Fruit fly (Drosophila melanogaster): ENCODE measurements around the gene nocte.

Gene nocte

DNA sequence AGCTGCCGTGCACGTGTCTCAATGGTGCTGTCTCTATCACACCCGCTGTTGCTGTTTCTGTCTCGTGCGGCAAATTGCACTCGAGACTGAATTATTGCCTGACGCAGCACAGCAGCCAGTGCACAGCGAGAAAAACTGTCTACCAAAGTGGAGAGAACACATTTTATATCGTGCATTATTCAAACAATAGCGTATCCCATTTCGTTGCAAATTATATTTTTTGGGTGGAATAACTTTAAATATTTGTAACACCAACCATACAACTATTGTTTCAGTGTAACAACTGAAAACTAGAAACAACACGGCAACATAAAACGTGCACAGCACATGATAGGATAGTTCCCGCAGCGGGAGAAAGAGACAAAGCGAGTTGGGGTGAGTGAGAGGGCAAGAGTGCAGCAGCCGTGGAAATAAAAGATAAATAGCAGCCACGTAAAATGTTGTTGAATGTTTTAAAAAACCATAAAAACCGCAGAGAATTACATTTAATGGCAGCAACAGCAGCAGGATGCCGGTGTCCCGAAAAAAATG, 40.9 kb upstream of the nocte start (continued):
- TF ChIP-seq CG10267 (tag; optimal IDR thresholded peaks at IDR 0.05) = peak; percentile 61
- TF ChIP-seq HLH54F (GFP tag; optimal IDR thresholded peaks at IDR 0.05) = no peak
- TF ChIP-seq CG12769 (tag; optimal IDR thresholded peaks at IDR 0.05) = peak; percentile 23
- peak; percentile 37 to 95 for TF ChIP-seq eve (GFP tag; optimal IDR thresholded peaks at IDR 0.05)
- no peak for TF ChIP-seq Dp (GFP tag; optimal IDR thresholded peaks at IDR 0.05)
- TF ChIP-seq zfh2 (GFP tag; optimal IDR thresholded peaks at IDR 0.05) = no peak
- no peak for TF ChIP-seq Hand (GFP tag; optimal IDR thresholded peaks at IDR 0.05)
- TF ChIP-seq CG5180 (GFP tag; optimal IDR thresholded peaks at IDR 0.05) = peak; percentile 5
- no peak for TF ChIP-seq Dek (tag; optimal IDR thresholded peaks at IDR 0.05)
- TF ChIP-seq vvl (GFP tag; IDR thresholded peaks at IDR 0.05) = peak; percentile 84
- TF ChIP-seq YL-1 (GFP tag; optimal IDR thresholded peaks at IDR 0.05) = no peak
- peak; percentile 40 for TF ChIP-seq CG7556 (GFP tag; optimal IDR thresholded peaks at IDR 0.05)
- TF ChIP-seq Six4 (GFP tag; optimal IDR thresholded peaks at IDR 0.05) = peak; percentile 34
- TF ChIP-seq sna (GFP tag; IDR thresholded peaks at IDR 0.05; ENCODE audit: partially characterized antibody) = no peak
- TF ChIP-seq CG34422 (GFP tag; IDR thresholded peaks at IDR 0.05) = 0 out of 3 replicates have a peak, but pooled peaks have one; percentile 25
- peak; percentile 40 for TF ChIP-seq nerfin-1 (tag; optimal IDR thresholded peaks at IDR 0.05)
- peak; percentile 14; the same call in 1 of the 2 replicates for TF ChIP-seq CG10366 (GFP tag; IDR thresholded peaks at IDR 0.05)
- TF ChIP-seq Mad (GFP tag; optimal IDR thresholded peaks at IDR 0.05) = no peak
- TF ChIP-seq sim (GFP tag; IDR thresholded peaks at IDR 0.05) = 0 out of 2 replicates have a peak, but pooled peaks have one; percentile 9
- no peak for TF ChIP-seq CG9797 (GFP tag; optimal IDR thresholded peaks at IDR 0.05)
- TF ChIP-seq Fer1 (GFP tag; optimal IDR thresholded peaks at IDR 0.05) = no peak
- TF ChIP-seq H2.0 (GFP tag; IDR thresholded peaks at IDR 0.05) = no peak
- peak; percentile 5 for TF ChIP-seq lab (GFP tag; optimal IDR thresholded peaks at IDR 0.05)
- TF ChIP-seq lilli (GFP tag; optimal IDR thresholded peaks at IDR 0.05) = peak; percentile 52
- TF ChIP-seq CG4424 (GFP tag; optimal IDR thresholded peaks at IDR 0.05) = peak; percentile 62
- no peak for TF ChIP-seq CG7963 (GFP tag; IDR thresholded peaks at IDR 0.05; ENCODE audit: partially characterized antibody)
- TF ChIP-seq NfI (GFP tag; optimal IDR thresholded peaks at IDR 0.05) = no peak
- TF ChIP-seq Dip3 (GFP tag; optimal IDR thresholded peaks at IDR 0.05) = no peak
- no peak for TF ChIP-seq crp (GFP tag; optimal IDR thresholded peaks at IDR 0.05)
- no peak for TF ChIP-seq odd (GFP tag; optimal IDR thresholded peaks at IDR 0.05)
- TF ChIP-seq CG10274 (GFP tag; optimal IDR thresholded peaks at IDR 0.05) = no peak
- peak; percentile 88 for TF ChIP-seq CG15696 (tag; optimal IDR thresholded peaks at IDR 0.05)
- no peak for TF ChIP-seq tx (GFP tag; optimal IDR thresholded peaks at IDR 0.05)
- no peak for TF ChIP-seq CG17612 (GFP tag; IDR thresholded peaks at IDR 0.05)
- TF ChIP-seq CG3163 (GFP tag; optimal IDR thresholded peaks at IDR 0.05) = no peak
- no peak for TF ChIP-seq pita (GFP tag; optimal IDR thresholded peaks at IDR 0.05)
- peak; percentile 93 for TF ChIP-seq CG15479 (GFP tag; optimal IDR thresholded peaks at IDR 0.05)
- no peak for TF ChIP-seq Deaf1 (tag; optimal IDR thresholded peaks at IDR 0.05)
- peak; percentile 85 for TF ChIP-seq ara (GFP tag; IDR thresholded peaks at IDR 0.05)
- no peak for TF ChIP-seq ftz-f1 (GFP tag; optimal IDR thresholded peaks at IDR 0.05)
- no peak for TF ChIP-seq z (GFP tag; IDR thresholded peaks at IDR 0.05)
- TF ChIP-seq hth (optimal IDR thresholded peaks at IDR 0.05) = no peak
- no peak for TF ChIP-seq wor (GFP tag; IDR thresholded peaks at IDR 0.05)
- no peak for TF ChIP-seq dimm (GFP tag; IDR thresholded peaks at IDR 0.05)
- no peak for TF ChIP-seq kay (GFP tag; optimal IDR thresholded peaks at IDR 0.05)
- peak; percentile 31 for TF ChIP-seq CG8290 (GFP tag; optimal IDR thresholded peaks at IDR 0.05)
- peak in 1 of 2 experiments; percentile 7 for TF ChIP-seq CG8290 (tag; optimal IDR thresholded peaks at IDR 0.05)
- TF ChIP-seq chm (GFP tag; IDR thresholded peaks at IDR 0.05) = no peak
- 0 out of 3 replicates have a peak, but pooled peaks have one; percentile 13 for TF ChIP-seq ase (GFP tag; IDR thresholded peaks at IDR 0.05)
- TF ChIP-seq CG30431 (GFP tag; optimal IDR thresholded peaks at IDR 0.05) = peak; percentile 37
- TF ChIP-seq CG10462 (GFP tag; optimal IDR thresholded peaks at IDR 0.05) = no peak
